Fruit fly (Drosophila melanogaster): Measurements from ENCODE around the gene rtp.

The rtp gene

dm6 chr3R:5263311-5264250, 26.5 kb upstream of the rtp start (continued):
- TF ChIP-seq Chrac-16 (GFP tag; optimal IDR thresholded peaks at IDR 0.05) (peak; percentile 54), ci (GFP tag; IDR thresholded peaks at IDR 0.05) (peak; percentile 61; the same call in 1 of the 3 replicates), CG10366 (GFP tag; IDR thresholded peaks at IDR 0.05) (peak; percentile 51; the same call in 1 of the 2 replicates), Hr78 (GFP tag; optimal IDR thresholded peaks at IDR 0.05) (peak in 1 of 2 experiments; percentile 52), Dad (GFP tag; optimal IDR thresholded peaks at IDR 0.05) (no peak), D (optimal IDR thresholded peaks at IDR 0.05) (no peak), D (GFP tag; optimal IDR thresholded peaks at IDR 0.05) (peak; percentile 86), CG13775 (GFP tag; optimal IDR thresholded peaks at IDR 0.05) (peak; percentile 88), Dip2 (GFP tag; IDR thresholded peaks at IDR 0.05) (no peak), dpn (GFP tag; optimal IDR thresholded peaks at IDR 0.05) (peak; percentile 11 to 82), CG7745 (tag; optimal IDR thresholded peaks at IDR 0.05) (no peak), Sin3A (optimal IDR thresholded peaks at IDR 0.05) (no peak), Antp (GFP tag; optimal IDR thresholded peaks at IDR 0.05) (peak; percentile 23), Ada2b (GFP tag; IDR thresholded peaks at IDR 0.05) (peak; percentile 72), repo (GFP tag; optimal IDR thresholded peaks at IDR 0.05) (no peak), D19B (GFP tag; optimal IDR thresholded peaks at IDR 0.05) (peak; percentile 63), slou (GFP tag; optimal IDR thresholded peaks at IDR 0.05) (peak; percentile 35), Mrtf (GFP tag; IDR thresholded peaks at IDR 0.05) (peak; percentile 66; the same call in 2 of the 3 replicates), stc (GFP tag; IDR thresholded peaks at IDR 0.05) (peak; percentile 66; the same call in 1 of the 2 replicates), zfh1 (GFP tag; IDR thresholded peaks at IDR 0.05) (0 out of 3 replicates have a peak, but pooled peaks have one; percentile 45), CG18764 (GFP tag; optimal IDR thresholded peaks at IDR 0.05) (peak; percentile 53), CG32532 (GFP tag; IDR thresholded peaks at IDR 0.05) (peak; percentile 72; the same call in 1 of the 2 replicates), Sox102F (GFP tag; optimal IDR thresholded peaks at IDR 0.05) (peak; percentile 86), CG2202 (tag; optimal IDR thresholded peaks at IDR 0.05) (peak; percentile 32), D19A (tag; optimal IDR thresholded peaks at IDR 0.05) (peak; percentile 86), CG16779 (GFP tag; IDR thresholded peaks at IDR 0.05) (no peak), Dref (GFP tag; IDR thresholded peaks at IDR 0.05) (no peak), pb (GFP tag; optimal IDR thresholded peaks at IDR 0.05) (no peak), CG12071 (GFP tag; optimal IDR thresholded peaks at IDR 0.05) (peak; percentile 55), CG8359 (GFP tag; optimal IDR thresholded peaks at IDR 0.05; ENCODE audit: borderline replicate concordance) (peak; percentile 78), ewg (GFP tag; optimal IDR thresholded peaks at IDR 0.05) (peak; percentile 73), cato (GFP tag; optimal IDR thresholded peaks at IDR 0.05; ENCODE audit: borderline replicate concordance) (no peak), C15 (GFP tag; IDR thresholded peaks at IDR 0.05) (no peak), exex (tag; optimal IDR thresholded peaks at IDR 0.05) (peak; percentile 24), CG4730 (GFP tag; IDR thresholded peaks at IDR 0.05) (peak; percentile 55), Dek (tag; optimal IDR thresholded peaks at IDR 0.05) (peak; percentile 78), eve (GFP tag; optimal IDR thresholded peaks at IDR 0.05) (no peak), Hmx (GFP tag; optimal IDR thresholded peaks at IDR 0.05) (no peak), CG34224 (GFP tag; IDR thresholded peaks at IDR 0.05; ENCODE audit: partially characterized antibody) (peak; percentile 37; the same call in 1 of the 3 replicates), Camta (GFP tag; optimal IDR thresholded peaks at IDR 0.05) (no peak), CG33213 (GFP tag; optimal IDR thresholded peaks at IDR 0.05) (no peak), caup (GFP tag; optimal IDR thresholded peaks at IDR 0.05; ENCODE audit: severe bottlenecking) (peak; percentile 87), CHES-1-like (GFP tag; optimal IDR thresholded peaks at IDR 0.05) (no peak), CG9876 (GFP tag; optimal IDR thresholded peaks at IDR 0.05) (no peak), CG15479 (GFP tag; optimal IDR thresholded peaks at IDR 0.05) (peak; percentile 74), CG7271 (tag; optimal IDR thresholded peaks at IDR 0.05) (peak; percentile 46), ham (GFP tag; IDR thresholded peaks at IDR 0.05) (no peak; the same call in 1 of the 2 replicates), E2f1 (GFP tag; IDR thresholded peaks at IDR 0.05) (peak; percentile 72), dm (GFP tag; optimal IDR thresholded peaks at IDR 0.05) (no peak)
